Worm (Caenorhabditis elegans) whole organism, L4 larva: ENCODE data around the gene nhr-120.
A peak's percentile ranks its signal among the peaks of the same experiment; 100 is the strongest.

Experiments
- F26F4.8 ChIP-seq: fragments of 200-800 bp; sonication (Bioruptor generic); conservative IDR thresholded peaks from 2 replicates; pipeline ENCODE4 v1.3.6; 2022; ENCODE audit warnings: missing genetic modification characterization, missing compliant biosample characterization
- F44E2.7 ChIP-seq: fragments of 200-800 bp; sonication (Bioruptor generic); IDR thresholded peaks from 2 replicates; pipeline ENCODE4 v2.1.2; 2022; ENCODE audit warnings: missing genetic modification characterization, missing compliant biosample characterization
- ZK337.2 ChIP-seq: fragments of 200-800 bp; sonication (Bioruptor generic); IDR thresholded peaks from 2 replicates; pipeline ENCODE4 v1.3.6; 2022; ENCODE audit warnings: missing genetic modification reagents, missing genetic modification characterization, missing compliant biosample characterization
- arid-1 ChIP-seq: fragments of 200-800 bp; sonication (Bioruptor generic); conservative IDR thresholded peaks from 2 replicates; pipeline ENCODE4 v1.3.6; 2022; ENCODE audit warnings: missing genetic modification reagents, missing genetic modification characterization, missing compliant biosample characterization
- ceh-20 ChIP-seq: fragments of 200-800 bp; sonication (Bioruptor generic); IDR thresholded peaks from 2 replicates; pipeline ENCODE4 v1.3.6; 2022; ENCODE audit warnings: missing genetic modification reagents, missing genetic modification characterization, missing compliant biosample characterization
- ceh-28 ChIP-seq: fragments of 150-350 bp; optimal IDR thresholded peaks from 2 replicates; lab custom pipeline; 2014; ENCODE audit warnings: missing biosample characterization, missing genetic modification reagents, missing genetic modification characterization
- ceh-82 ChIP-seq: sonication (generic microtip); optimal IDR thresholded peaks from 2 replicates; lab custom pipeline; 2017; ENCODE audit warnings: missing biosample characterization, missing genetic modification characterization
- cey-2 ChIP-seq: sonication (generic microtip); optimal IDR thresholded peaks from 3 replicates; lab custom pipeline; 2017; ENCODE audit warnings: missing genetic modification characterization, mild to moderate bottlenecking, missing compliant biosample characterization, antibody characterized with exemption, borderline replicate concordance; ENCODE audit not compliant: insufficient read depth
- daf-16 ChIP-seq, 3 experiments: sonication (generic microtip); optimal IDR thresholded peaks; 2 replicates each; lab custom pipeline; 2016 to 2017; ENCODE audit warnings: missing genetic modification characterization in 3 of 3, missing genetic modification reagents in 3 of 3, mild to moderate bottlenecking in 2 of 3, missing compliant biosample characterization in 2 of 3, missing biosample characterization in 1 of 3, moderate library complexity in 1 of 3
- daf-19 ChIP-seq: fragments of 200-800 bp; sonication (Bioruptor generic); conservative IDR thresholded peaks from 2 replicates; pipeline ENCODE4 v1.3.6; 2022; ENCODE audit warnings: missing genetic modification characterization, missing compliant biosample characterization
- dmd-6 ChIP-seq: fragments of 200-800 bp; sonication (Bioruptor generic); IDR thresholded peaks from 2 replicates; pipeline ENCODE4 v1.3.6; 2022; ENCODE audit warnings: missing genetic modification reagents, missing genetic modification characterization, missing compliant biosample characterization
- dpl-1 ChIP-seq: fragments of 150-350 bp; optimal IDR thresholded peaks from 2 replicates; lab custom pipeline; 2014; ENCODE audit warnings: missing biosample characterization, missing genetic modification reagents, missing genetic modification characterization
- dve-1 ChIP-seq: sonication (generic microtip); optimal IDR thresholded peaks from 2 replicates; lab custom pipeline; 2017; ENCODE audit warnings: antibody characterized with exemption, mild to moderate bottlenecking, missing genetic modification characterization, missing compliant biosample characterization; ENCODE audit not compliant: insufficient read depth
- fos-1 ChIP-seq: fragments of 150-350 bp; optimal IDR thresholded peaks from 2 replicates; lab custom pipeline; 2014; ENCODE audit warnings: missing biosample characterization, missing genetic modification characterization
- hif-1 ChIP-seq, 2 experiments: sonication (generic microtip); optimal IDR thresholded peaks; 2 replicates each; lab custom pipeline; 2016 to 2017; ENCODE audit warnings: missing compliant biosample characterization in 2 of 2, missing genetic modification characterization in 2 of 2, missing genetic modification reagents in 2 of 2, missing genotype in 2 of 2, mild to moderate bottlenecking in 1 of 2
- hlh-11 ChIP-seq: fragments of 200-800 bp; sonication (Bioruptor generic); optimal IDR thresholded peaks from 2 replicates; lab custom pipeline; 2018; ENCODE audit warnings: mild to moderate bottlenecking, missing genetic modification characterization, missing compliant biosample characterization
- lin-15B ChIP-seq: fragments of 150-350 bp; sonication (generic microtip); optimal IDR thresholded peaks from 3 replicates; lab custom pipeline; 2014; ENCODE audit warnings: missing biosample characterization, missing genetic modification characterization
- lin-39 ChIP-seq: fragments of 150-350 bp; optimal IDR thresholded peaks from 2 replicates; lab custom pipeline; 2014; ENCODE audit warnings: missing biosample characterization, missing genetic modification reagents, missing genetic modification characterization
- lsy-2 ChIP-seq, 2 experiments: fragments of 150-350 bp in 1 of 2; sonication (generic microtip) in 1 of 2; optimal IDR thresholded peaks; 2 replicates each; lab custom pipeline; 2014 to 2017; ENCODE audit warnings: missing biosample characterization in 2 of 2, missing genetic modification characterization in 2 of 2
- nhr-237 ChIP-seq: sonication (generic microtip); optimal IDR thresholded peaks from 2 replicates; lab custom pipeline; 2017; ENCODE audit warnings: missing biosample characterization, missing genetic modification characterization
- nhr-28 ChIP-seq: fragments of 150-350 bp; optimal IDR thresholded peaks from 2 replicates; lab custom pipeline; 2014; ENCODE audit warnings: missing biosample characterization, missing genetic modification characterization
- nhr-48 ChIP-seq: sonication (generic microtip); optimal IDR thresholded peaks from 2 replicates; lab custom pipeline; 2016; ENCODE audit warnings: mild to moderate bottlenecking, missing genetic modification characterization, missing compliant biosample characterization
- nhr-6 ChIP-seq: fragments of 150-350 bp; optimal IDR thresholded peaks from 2 replicates; lab custom pipeline; 2014; ENCODE audit warnings: missing biosample characterization, missing genetic modification characterization
- php-3 ChIP-seq: fragments of 200-800 bp; sonication (Bioruptor generic); IDR thresholded peaks from 2 replicates; pipeline ENCODE4 v1.3.6; 2022; ENCODE audit warnings: missing genetic modification reagents, missing genetic modification characterization, missing compliant biosample characterization
- pqm-1 ChIP-seq: sonication (generic microtip); optimal IDR thresholded peaks from 2 replicates; lab custom pipeline; 2017; ENCODE audit warnings: missing biosample characterization, missing genetic modification characterization
- set-16 ChIP-seq: fragments of 200-800 bp; sonication (Bioruptor generic); IDR thresholded peaks from 2 replicates; pipeline ENCODE4 v1.3.6; 2022; ENCODE audit warnings: missing genetic modification reagents, missing genetic modification characterization, missing compliant biosample characterization
- skn-1 ChIP-seq: fragments of 150-350 bp; optimal IDR thresholded peaks from 2 replicates; lab custom pipeline; 2014; ENCODE audit warnings: missing biosample characterization, missing genetic modification characterization
- snpc-1.2 ChIP-seq: fragments of 200-800 bp; sonication (Bioruptor generic); IDR thresholded peaks from 2 replicates; pipeline ENCODE4 v1.3.6; 2022; ENCODE audit warnings: missing genetic modification reagents, missing genetic modification characterization, missing compliant biosample characterization
- snpc-4 ChIP-seq: fragments of 150-350 bp; optimal IDR thresholded peaks from 2 replicates; lab custom pipeline; 2014; ENCODE audit warnings: missing biosample characterization, missing genetic modification characterization
- unc-62 ChIP-seq, 3 experiments: fragments of 150-350 bp in 1 of 3; sonication (generic microtip); optimal IDR thresholded peaks in 2 of 3; peaks in 1 of 3; 1 replicate in 1 of 3; 2 replicates in 2 of 3; lab custom pipeline; 2014 to 2017; ENCODE audit warnings: missing biosample characterization in 3 of 3, missing genetic modification characterization in 3 of 3, missing genetic modification reagents in 3 of 3, missing genotype in 1 of 3
- vab-7 ChIP-seq: fragments of 200-800 bp; sonication (Bioruptor generic); IDR thresholded peaks from 2 replicates; pipeline ENCODE4 v1.3.6; 2022; ENCODE audit warnings: missing genetic modification reagents, missing genetic modification characterization, missing compliant biosample characterization
- ztf-7 ChIP-seq: fragments of 150-350 bp; optimal IDR thresholded peaks from 2 replicates; lab custom pipeline; 2014; ENCODE audit warnings: missing biosample characterization, missing genetic modification characterization

The nhr-120 gene

ce11 chrX:6674333-6674919, 34.0 kb upstream of the nhr-120 start, which contains the start of gene F38B6.4 (continued):
- peak; percentile 54; the same call in 1 of the 2 replicates for TF ChIP-seq php-3 (GFP tag; lab: Robert Waterston, UW)
- peak; percentile 45 for TF ChIP-seq hlh-11 (tag; lab: Kevin White, UChicago)
- no peak for TF ChIP-seq lin-39 (tag; lab: Kevin White, UChicago)
- TF ChIP-seq skn-1 (tag; lab: Kevin White, UChicago) = no peak
- TF ChIP-seq snpc-1.2 (GFP tag; lab: Robert Waterston, UW) = no peak
- TF ChIP-seq arid-1 (GFP tag; lab: Robert Waterston, UW) = no peak
- TF ChIP-seq nhr-28 (tag; lab: Kevin White, UChicago) = peak; percentile 75
- TF ChIP-seq ceh-20 (GFP tag; lab: Robert Waterston, UW) = no peak
- TF ChIP-seq nhr-237 = no peak
- TF ChIP-seq snpc-4 = no peak
- peak; percentile 81 for TF ChIP-seq dve-1

DNA sequence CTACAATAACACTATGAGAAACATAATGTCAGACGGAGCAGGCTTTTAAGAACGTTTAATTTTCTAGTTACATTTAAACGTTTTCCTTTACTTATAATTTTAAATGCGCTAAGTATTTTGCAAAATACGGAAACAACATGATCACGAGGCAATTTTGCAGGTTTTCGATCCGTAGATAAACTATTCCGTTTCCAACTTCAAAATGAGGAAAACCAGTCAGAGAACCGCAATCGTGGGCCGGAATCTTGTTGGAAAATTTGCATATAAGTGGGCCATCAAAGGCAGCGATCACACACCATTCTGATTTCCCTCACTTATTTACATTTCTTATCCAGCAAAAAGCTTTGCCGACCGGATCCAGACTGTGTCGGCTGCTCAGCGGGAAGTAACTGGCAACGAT, 32.1 kb upstream of the nhr-120 start, which contains the start of gene col-172:
TSS of gene col-172 (plus strand) at position 301 of the 400 bp plus-strand sequence.
- no peak for TF ChIP-seq lin-15B (tag; lab: Kevin White, UChicago)
- TF ChIP-seq F26F4.8 = no peak
- no peak for TF ChIP-seq daf-16 (GFP tag; optimal IDR thresholded peaks at IDR 0.05; lab: Kevin White, UChicago)
- no peak for TF ChIP-seq daf-16 (tag; optimal IDR thresholded peaks at IDR 0.05; lab: Kevin White, UChicago)

DNA sequence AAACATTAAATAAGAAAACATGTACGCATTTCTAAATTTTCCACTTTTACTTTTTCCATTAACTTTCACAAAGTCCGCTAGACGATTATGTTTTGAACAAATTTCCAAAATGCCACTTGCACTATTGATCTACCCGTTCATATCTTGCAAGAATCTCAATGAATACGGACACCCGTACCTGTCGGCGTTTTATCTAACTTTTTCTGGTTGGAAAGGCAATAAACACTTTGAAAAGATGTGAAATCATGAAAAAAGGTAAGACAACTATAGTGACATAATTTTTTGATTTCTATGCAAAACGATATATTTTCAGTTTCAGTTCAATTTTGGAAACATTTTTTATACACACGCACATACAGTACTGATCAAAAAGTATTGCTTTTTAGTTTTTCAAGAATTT, 31.3 kb upstream of the nhr-120 start:
- TF ChIP-seq fos-1 (no peak), unc-62 (GFP tag; optimal IDR thresholded peaks at IDR 0.05 in 1 of 2; lab: Kevin White, UChicago) (peak in 1 of 2 experiments; percentile 92), unc-62 (tag; optimal IDR thresholded peaks at IDR 0.05; lab: Kevin White, UChicago) (no peak)

- TF ChIP-seq F44E2.7 (GFP tag; lab: Robert Waterston, UW) = no peak
- no peak for TF ChIP-seq set-16
- no peak for TF ChIP-seq ZK337.2
- no peak for TF ChIP-seq vab-7 (GFP tag; lab: Robert Waterston, UW)
- TF ChIP-seq, all 104 proteins: peak for 0
Observed at ce11 chrX:6669366-6669765, 28.9 kb upstream of the nhr-120 start.

DNA sequence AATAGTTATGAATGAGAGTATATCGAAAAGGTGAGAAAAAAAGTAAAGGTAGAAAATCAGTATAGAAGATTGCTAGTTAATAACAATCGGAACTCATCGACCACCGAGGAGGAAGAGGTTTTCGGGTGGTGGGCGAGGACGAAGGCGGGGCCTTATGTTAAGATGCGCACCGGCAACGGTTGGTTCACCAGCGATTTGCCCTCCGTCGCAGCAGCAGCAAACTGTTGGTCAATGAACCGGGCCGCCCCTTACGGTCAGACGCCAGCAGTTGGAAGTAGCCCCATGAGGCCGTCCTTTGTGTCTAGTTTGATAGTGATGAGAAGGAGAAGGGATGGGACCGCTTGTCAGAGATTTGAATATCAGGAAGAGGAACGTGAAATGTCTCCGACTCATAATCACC, 28.5 kb upstream of the nhr-120 start, which contains the start of gene nhr-137:
TSS of gene nhr-137 (minus strand) at position 101 of the 400 bp plus-strand sequence.
- TF ChIP-seq set-16 = peak; percentile 74
- TF ChIP-seq cey-2 (tag; lab: Kevin White, UChicago) = no peak
- 0 out of 2 replicates have a peak, but pooled peaks have one; percentile 11 for TF ChIP-seq F26F4.8
- TF ChIP-seq ztf-7 (tag; lab: Kevin White, UChicago) = no peak
- TF ChIP-seq lsy-2 (tag; optimal IDR thresholded peaks at IDR 0.05; lab: Kevin White, UChicago) = no peak

DNA sequence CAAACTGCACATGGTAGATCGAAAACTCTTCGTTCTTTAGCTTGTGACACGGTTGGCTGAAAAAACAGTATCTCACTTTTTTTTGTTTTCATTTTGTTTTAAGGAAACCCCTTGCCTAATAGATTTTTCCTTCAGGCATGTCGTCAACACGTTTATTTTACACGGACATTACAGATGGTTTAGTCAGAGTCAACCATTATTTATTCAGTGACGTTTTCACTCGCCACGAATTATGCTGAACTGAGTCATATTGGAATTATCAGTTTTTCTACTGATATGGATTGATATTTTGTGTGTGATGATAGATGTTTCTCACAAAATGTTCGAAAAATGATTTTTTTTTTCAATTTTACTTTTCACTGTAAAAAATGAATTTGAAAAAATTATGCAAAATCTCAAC, 27.0 kb upstream of the nhr-120 start:
- no peak for TF ChIP-seq nhr-6 (tag; lab: Kevin White, UChicago)
- peak; percentile 85 for TF ChIP-seq pqm-1
- no peak for TF ChIP-seq lin-39 (tag; lab: Kevin White, UChicago)
- no peak for TF ChIP-seq ceh-82
- TF ChIP-seq cey-2 (tag; lab: Kevin White, UChicago) = no peak
- TF ChIP-seq daf-16 (GFP tag; optimal IDR thresholded peaks at IDR 0.05; lab: Kevin White, UChicago) = no peak
- TF ChIP-seq daf-16 (tag; optimal IDR thresholded peaks at IDR 0.05; lab: Kevin White, UChicago) = peak; percentile 91
- TF ChIP-seq hlh-11 (tag; lab: Kevin White, UChicago) = peak; percentile 65
- no peak for TF ChIP-seq daf-19 (GFP tag; lab: Robert Waterston, UW)
- TF ChIP-seq nhr-28 (tag; lab: Kevin White, UChicago) = peak; percentile 75
- TF ChIP-seq hif-1 (tag; optimal IDR thresholded peaks at IDR 0.05; lab: Kevin White, UChicago) = no peak
- no peak for TF ChIP-seq ceh-28
- peak; percentile 54 for TF ChIP-seq dve-1
- no peak for TF ChIP-seq dpl-1 (GFP tag; lab: Kevin White, UChicago)
- peak; percentile 66 for TF ChIP-seq dmd-6 (GFP tag; lab: Robert Waterston, UW)
- no peak for TF ChIP-seq nhr-48
